Fruit fly (Drosophila melanogaster): ENCODE data around the gene CG6276.

dm6 chr3R:15363608-15364007, 43.7 kb upstream of the CG6276 start, which contains the start of gene CG6171:
- peak; percentile 75 for TF ChIP-seq CG16863 (GFP tag; optimal IDR thresholded peaks at IDR 0.05)
- no peak for TF ChIP-seq wdn (GFP tag; IDR thresholded peaks at IDR 0.05)
- no peak for TF ChIP-seq HmgD (GFP tag; optimal IDR thresholded peaks at IDR 0.05)
- TF ChIP-seq crp (GFP tag; optimal IDR thresholded peaks at IDR 0.05), result peak in 1 of 2 experiments; percentile 15
- no peak for TF ChIP-seq h (optimal IDR thresholded peaks at IDR 0.05)
- no peak for TF ChIP-seq CG9215 (GFP tag; IDR thresholded peaks at IDR 0.05)
- no peak for TF ChIP-seq Gug (GFP tag; IDR thresholded peaks at IDR 0.05)
- TF ChIP-seq Lhr (GFP tag; optimal IDR thresholded peaks at IDR 0.05), result no peak
- no peak for TF ChIP-seq CG5245 (GFP tag; optimal IDR thresholded peaks at IDR 0.05)

All from whole organism, embryonic.